Fruit fly (Drosophila melanogaster) whole organism, embryonic: ENCODE results near the gene CG17234.
A peak's percentile ranks its signal among the peaks of the same experiment; 100 is the strongest.

ENCODE experiments used
- CG10543 ChIP-seq: fragments of 200-800 bp; sonication (Bioruptor generic); optimal IDR thresholded peaks from 3 replicates; lab custom pipeline; 2017; ENCODE audit warnings: missing biosample characterization, mild to moderate bottlenecking, missing genetic modification characterization, moderate library complexity
- CG11504 ChIP-seq: fragments of 200-800 bp; sonication (Bioruptor generic); optimal IDR thresholded peaks from 3 replicates; lab custom pipeline; 2019; ENCODE audit warnings: missing biosample characterization, mild to moderate bottlenecking, missing genetic modification characterization, moderate library complexity
- CG12155 ChIP-seq: fragments of 200-800 bp; sonication (Bioruptor generic); optimal IDR thresholded peaks from 3 replicates; lab custom pipeline; 2016; ENCODE audit warnings: missing biosample characterization, missing genetic modification characterization
- CG12299 ChIP-seq: fragments of 200-800 bp; sonication (Bioruptor generic); optimal IDR thresholded peaks from 2 replicates; lab custom pipeline; 2018; ENCODE audit warnings: missing biosample characterization, mild to moderate bottlenecking, missing genetic modification characterization
- CG13624 ChIP-seq: fragments of 200-800 bp; sonication (Bioruptor generic); optimal IDR thresholded peaks from 2 replicates; lab custom pipeline; 2016; ENCODE audit warnings: missing biosample characterization, missing genetic modification characterization
- CG14667 ChIP-seq: fragments of 200-800 bp; sonication (Bioruptor generic); IDR thresholded peaks from 2 replicates; pipeline ENCODE4 v1.3.6; 2022; ENCODE audit warnings: missing biosample characterization, missing genetic modification characterization
- CG15479 ChIP-seq: fragments of 200-800 bp; sonication (Bioruptor generic); optimal IDR thresholded peaks from 3 replicates; lab custom pipeline; 2019; ENCODE audit warnings: missing biosample characterization, mild to moderate bottlenecking, missing genetic modification characterization, moderate library complexity
- CG16813 ChIP-seq: fragments of 200-800 bp; sonication (Bioruptor generic); IDR thresholded peaks from 3 replicates; pipeline ENCODE4 v1.3.6; 2022; ENCODE audit warnings: missing biosample characterization, missing genetic modification characterization; ENCODE audit not compliant: partially characterized antibody
- CG17359 ChIP-seq: fragments of 200-800 bp; sonication (Bioruptor generic); optimal IDR thresholded peaks from 3 replicates; lab custom pipeline; 2018; ENCODE audit warnings: missing biosample characterization, mild to moderate bottlenecking, missing genetic modification characterization, moderate library complexity
- CG2199 ChIP-seq: fragments of 200-800 bp; sonication (Bioruptor generic); IDR thresholded peaks from 3 replicates; pipeline ENCODE4 v1.3.6; 2022; ENCODE audit warnings: missing biosample characterization, missing genetic modification characterization
- CG2202 ChIP-seq: fragments of 200-800 bp; sonication (Bioruptor generic); optimal IDR thresholded peaks from 2 replicates; lab custom pipeline; 2018; ENCODE audit warnings: missing biosample characterization, mild to moderate bottlenecking, missing genetic modification characterization
- CG31224 ChIP-seq: fragments of 200-800 bp; sonication (Bioruptor generic); IDR thresholded peaks from 2 replicates; pipeline ENCODE4 v1.3.6; 2022; ENCODE audit warnings: missing biosample characterization, missing genetic modification characterization
- CG3726 ChIP-seq: fragments of 200-800 bp; sonication (Bioruptor generic); IDR thresholded peaks from 3 replicates; pipeline ENCODE4, ENCODE4 v1.3.6; 2022; ENCODE audit warnings: missing biosample characterization, missing genetic modification characterization
- CG4707 ChIP-seq: fragments of 200-800 bp; sonication (Bioruptor generic); optimal IDR thresholded peaks from 2 replicates; lab custom pipeline; 2018; ENCODE audit warnings: missing biosample characterization, mild to moderate bottlenecking, missing genetic modification characterization, moderate library complexity
- CG8089 ChIP-seq: fragments of 200-800 bp; sonication (Bioruptor generic); optimal IDR thresholded peaks from 3 replicates; lab custom pipeline; 2016; ENCODE audit warnings: missing biosample characterization, missing genetic modification characterization
- CG8290 ChIP-seq, 3 experiments: fragments of 200-800 bp; sonication (Bioruptor generic); optimal IDR thresholded peaks; 2 replicates each; lab custom pipeline; 2016 to 2019; ENCODE audit warnings: missing biosample characterization in 3 of 3, missing genetic modification characterization in 3 of 3, mild to moderate bottlenecking in 2 of 3, moderate library complexity in 1 of 3
- CG9932 ChIP-seq: fragments of 200-800 bp; sonication (Bioruptor generic); IDR thresholded peaks from 2 replicates; pipeline ENCODE4 v1.3.6; 2022; ENCODE audit warnings: missing biosample characterization, missing genetic modification characterization
- D ChIP-seq, 2 experiments: fragments of 200-800 bp in 1 of 2; fragments of >200 bp in 1 of 2; sonication (Bioruptor generic) in 1 of 2; optimal IDR thresholded peaks; 2 replicates in 1 of 2; 3 replicates in 1 of 2; lab custom pipeline; 2017; ENCODE audit warnings: mild to moderate bottlenecking in 1 of 2, missing biosample characterization in 1 of 2, missing genetic modification characterization in 1 of 2, missing genetic modification reagents in 1 of 2
- Dip2 ChIP-seq: fragments of 200-800 bp; sonication (Bioruptor generic); IDR thresholded peaks from 2 replicates; pipeline ENCODE4 v1.3.6; 2022; ENCODE audit warnings: missing biosample characterization, missing genetic modification characterization
- Drgx ChIP-seq: fragments of 200-800 bp; sonication (Bioruptor generic); IDR thresholded peaks from 2 replicates; pipeline ENCODE4 v1.3.6; 2022; ENCODE audit warnings: missing biosample characterization, missing genetic modification characterization
- Eip74EF ChIP-seq, 2 experiments: fragments of 200-800 bp in 1 of 2; fragments of >200 bp in 1 of 2; sonication (Bioruptor generic) in 1 of 2; optimal IDR thresholded peaks; 2 replicates each; lab custom pipeline; 2017 to 2019; ENCODE audit warnings: missing biosample characterization in 2 of 2, missing genetic modification characterization in 2 of 2, mild to moderate bottlenecking in 1 of 2, moderate library complexity in 1 of 2
- H2.0 ChIP-seq: fragments of 200-800 bp; sonication (Bioruptor generic); IDR thresholded peaks from 2 replicates; pipeline ENCODE4 v1.3.6; 2022; ENCODE audit warnings: missing biosample characterization, missing genetic modification characterization
- Hr3 ChIP-seq: fragments of 200-800 bp; sonication (Bioruptor generic); optimal IDR thresholded peaks from 3 replicates; lab custom pipeline; 2016; ENCODE audit warnings: missing biosample characterization, missing genetic modification characterization
- Hr78 ChIP-seq, 2 experiments: fragments of 200-800 bp in 1 of 2; fragments of >200 bp in 1 of 2; sonication (Bioruptor generic) in 1 of 2; optimal IDR thresholded peaks; 2 replicates each; lab custom pipeline; 2017 to 2019; ENCODE audit warnings: missing biosample characterization in 2 of 2, missing genetic modification characterization in 2 of 2, mild to moderate bottlenecking in 1 of 2, moderate library complexity in 1 of 2
- Mad ChIP-seq: fragments of 200-800 bp; sonication (Bioruptor generic); optimal IDR thresholded peaks from 2 replicates; lab custom pipeline; 2016; ENCODE audit warnings: missing biosample characterization, missing genetic modification characterization
- Opbp ChIP-seq: fragments of 200-800 bp; sonication (Bioruptor generic); IDR thresholded peaks from 3 replicates; pipeline ENCODE4 v1.3.6; 2022; ENCODE audit warnings: missing biosample characterization, missing genetic modification characterization; ENCODE audit not compliant: partially characterized antibody
- Sox100B ChIP-seq: fragments of 200-800 bp; sonication (Bioruptor generic); optimal IDR thresholded peaks from 3 replicates; lab custom pipeline; 2018; ENCODE audit warnings: missing biosample characterization, mild to moderate bottlenecking, missing genetic modification characterization
- al ChIP-seq: fragments of 200-800 bp; sonication (Bioruptor generic); IDR thresholded peaks from 2 replicates; pipeline ENCODE4 v1.3.6; 2022; ENCODE audit warnings: missing biosample characterization, missing genetic modification characterization
- ara ChIP-seq: fragments of 200-800 bp; sonication (Bioruptor generic); IDR thresholded peaks from 2 replicates; pipeline ENCODE4 v1.3.6; 2022; ENCODE audit warnings: missing biosample characterization, missing genetic modification characterization
- bowl ChIP-seq: fragments of 200-800 bp; sonication (Bioruptor generic); IDR thresholded peaks from 2 replicates; pipeline ENCODE4 v1.3.6; 2022; ENCODE audit warnings: missing biosample characterization, missing genetic modification characterization
- cato ChIP-seq: fragments of 200-800 bp; sonication (Bioruptor generic); optimal IDR thresholded peaks from 2 replicates; lab custom pipeline; 2016; ENCODE audit warnings: missing biosample characterization, missing genetic modification characterization, borderline replicate concordance
- crc ChIP-seq: fragments of 200-800 bp; sonication (Bioruptor generic); optimal IDR thresholded peaks from 2 replicates; lab custom pipeline; 2016; ENCODE audit warnings: missing biosample characterization, missing genetic modification characterization
- emc ChIP-seq: fragments of 200-800 bp; sonication (Bioruptor generic); optimal IDR thresholded peaks from 2 replicates; lab custom pipeline; 2016; ENCODE audit warnings: missing biosample characterization, missing genetic modification characterization
- ems ChIP-seq: fragments of 200-800 bp; sonication (Bioruptor generic); optimal IDR thresholded peaks from 3 replicates; lab custom pipeline; 2016; ENCODE audit warnings: missing biosample characterization, missing genetic modification characterization
- en ChIP-seq: fragments of 200-800 bp; sonication (Bioruptor generic); optimal IDR thresholded peaks from 2 replicates; lab custom pipeline; 2016; ENCODE audit warnings: missing biosample characterization, missing genetic modification characterization
- fd64A ChIP-seq: fragments of 200-800 bp; sonication (Bioruptor generic); optimal IDR thresholded peaks from 3 replicates; lab custom pipeline; 2018; ENCODE audit warnings: missing biosample characterization, mild to moderate bottlenecking, missing genetic modification characterization
- gcm2 ChIP-seq: fragments of 200-800 bp; sonication (Bioruptor generic); optimal IDR thresholded peaks from 2 replicates; lab custom pipeline; 2016; ENCODE audit warnings: missing biosample characterization, missing genetic modification characterization
- gem ChIP-seq: fragments of 200-800 bp; sonication (Bioruptor generic); optimal IDR thresholded peaks from 2 replicates; lab custom pipeline; 2019; ENCODE audit warnings: missing biosample characterization, mild to moderate bottlenecking, missing genetic modification characterization, moderate library complexity
- ham ChIP-seq: fragments of 200-800 bp; sonication (Bioruptor generic); IDR thresholded peaks from 2 replicates; pipeline ENCODE4 v1.3.6; 2022; ENCODE audit warnings: missing biosample characterization, missing genetic modification characterization
- her ChIP-seq: fragments of 200-800 bp; sonication (Bioruptor generic); optimal IDR thresholded peaks from 2 replicates; lab custom pipeline; 2016; ENCODE audit warnings: missing biosample characterization, missing genetic modification characterization
- kay ChIP-seq: fragments of 200-800 bp; sonication (Bioruptor generic); optimal IDR thresholded peaks from 2 replicates; lab custom pipeline; 2016; ENCODE audit warnings: missing biosample characterization, missing genetic modification characterization
- luna ChIP-seq: fragments of 200-800 bp; sonication (Bioruptor generic); optimal IDR thresholded peaks from 2 replicates; lab custom pipeline; 2016; ENCODE audit warnings: missing biosample characterization, missing genetic modification characterization
- mirr ChIP-seq: fragments of 200-800 bp; sonication (Bioruptor generic); optimal IDR thresholded peaks from 3 replicates; lab custom pipeline; 2018; ENCODE audit warnings: missing biosample characterization, mild to moderate bottlenecking, missing genetic modification characterization
- pho ChIP-seq: fragments of 200-800 bp; sonication (Bioruptor generic); optimal IDR thresholded peaks from 2 replicates; lab custom pipeline; 2016; ENCODE audit warnings: missing biosample characterization, missing genetic modification characterization
- pzg ChIP-seq: fragments of 200-800 bp; sonication (Bioruptor generic); optimal IDR thresholded peaks from 3 replicates; lab custom pipeline; 2018; ENCODE audit warnings: missing biosample characterization, mild to moderate bottlenecking, missing genetic modification characterization, moderate library complexity
- schlank ChIP-seq: fragments of 200-800 bp; sonication (Bioruptor generic); optimal IDR thresholded peaks from 2 replicates; lab custom pipeline; 2018; ENCODE audit warnings: missing biosample characterization, mild to moderate bottlenecking, missing genetic modification characterization
- sd ChIP-seq: fragments of 200-800 bp; sonication (Bioruptor generic); optimal IDR thresholded peaks from 3 replicates; lab custom pipeline; 2018; ENCODE audit warnings: missing biosample characterization, mild to moderate bottlenecking, missing genetic modification characterization, moderate library complexity
- sr ChIP-seq: fragments of 200-800 bp; sonication (Bioruptor generic); IDR thresholded peaks from 3 replicates; pipeline ENCODE4 v1.3.6; 2022; ENCODE audit warnings: missing biosample characterization, missing genetic modification characterization
- zen ChIP-seq: fragments of 200-800 bp; sonication (Bioruptor generic); optimal IDR thresholded peaks from 3 replicates; lab custom pipeline; 2018; ENCODE audit warnings: missing biosample characterization, mild to moderate bottlenecking, missing genetic modification characterization, moderate library complexity

CG17234 gene

dm6 chr2L:2228179-2228849 is 24.5 kb upstream of the CG17234 start (continued):
- no peak for TF ChIP-seq CG8290 (GFP tag; optimal IDR thresholded peaks at IDR 0.05; lab: Kevin White, UChicago)
- peak in 1 of 2 experiments; percentile 37 for TF ChIP-seq CG8290 (tag; optimal IDR thresholded peaks at IDR 0.05; lab: Kevin White, UChicago)
- no peak for TF ChIP-seq ham (GFP tag; lab: Robert Waterston, UW)
- no peak for TF ChIP-seq CG14667 (GFP tag; lab: Robert Waterston, UW)
- TF ChIP-seq Hr3 (GFP tag; lab: Kevin White, UChicago), result no peak
- TF ChIP-seq ara, result peak; percentile 18; the same call in 1 of the 2 replicates
- TF ChIP-seq CG8089 (GFP tag; lab: Kevin White, UChicago), result no peak
- no peak for TF ChIP-seq H2.0
- no peak for TF ChIP-seq CG31224 (GFP tag; lab: Robert Waterston, UW)
- no peak for TF ChIP-seq CG2202
- 0 out of 2 replicates have a peak, but pooled peaks have one; percentile 23 for TF ChIP-seq Drgx (GFP tag; lab: Robert Waterston, UW)
- TF ChIP-seq mirr (GFP tag; lab: Kevin White, UChicago), result peak; percentile 57
- TF ChIP-seq Dip2, result no peak
- TF ChIP-seq CG2199 (GFP tag; lab: Robert Waterston, UW), result peak; percentile 32; the same call in 1 of the 3 replicates
- no peak for TF ChIP-seq cato (GFP tag; lab: Kevin White, UChicago)
- TF ChIP-seq gcm2, result no peak
- peak; percentile 30 for TF ChIP-seq CG15479
- no peak for TF ChIP-seq CG16813 (GFP tag; lab: Robert Waterston, UW)
- TF ChIP-seq Sox100B (GFP tag; lab: Kevin White, UChicago), result no peak
- TF ChIP-seq zen (tag; lab: Kevin White, UChicago), result no peak
- TF ChIP-seq CG17359, result no peak
- TF ChIP-seq CG9932 (GFP tag; lab: Robert Waterston, UW), result 0 out of 2 replicates have a peak, but pooled peaks have one; percentile 10
- TF ChIP-seq D (optimal IDR thresholded peaks at IDR 0.05; lab: Kevin White, UChicago), result no peak
- TF ChIP-seq D (GFP tag; optimal IDR thresholded peaks at IDR 0.05; lab: Kevin White, UChicago), result no peak
- TF ChIP-seq pzg (GFP tag; lab: Kevin White, UChicago), result no peak
- TF ChIP-seq gem, result no peak
- no peak for TF ChIP-seq luna (GFP tag; lab: Kevin White, UChicago)
- no peak for TF ChIP-seq kay
- TF ChIP-seq CG3726, result no peak
- TF ChIP-seq Eip74EF (GFP tag; optimal IDR thresholded peaks at IDR 0.05; lab: Kevin White, UChicago), result no peak
- no peak for TF ChIP-seq CG12155 (GFP tag; lab: Kevin White, UChicago)
- no peak for TF ChIP-seq her
- no peak for TF ChIP-seq schlank (tag; lab: Kevin White, UChicago)
- no peak for TF ChIP-seq CG10543
- no peak for TF ChIP-seq CG12299 (tag; lab: Kevin White, UChicago)
- no peak for TF ChIP-seq al (GFP tag; lab: Robert Waterston, UW)
- TF ChIP-seq en (GFP tag; lab: Kevin White, UChicago), result no peak
- no peak for TF ChIP-seq CG13624 (GFP tag; lab: Kevin White, UChicago)
- TF ChIP-seq ems, result no peak
- TF ChIP-seq crc, result no peak
- TF ChIP-seq CG11504 (tag; lab: Kevin White, UChicago), result no peak
- TF ChIP-seq sr, result peak; percentile 60; the same call in 2 of the 3 replicates
- no peak for TF ChIP-seq bowl (GFP tag; lab: Robert Waterston, UW)
- TF ChIP-seq Hr78 (GFP tag; optimal IDR thresholded peaks at IDR 0.05; lab: Kevin White, UChicago), result no peak
- no peak for TF ChIP-seq Opbp (GFP tag; lab: Robert Waterston, UW)
- TF ChIP-seq sd (tag; lab: Kevin White, UChicago), result peak; percentile 34
- TF ChIP-seq fd64A (GFP tag; lab: Kevin White, UChicago), result no peak
- no peak for TF ChIP-seq emc (GFP tag; lab: Kevin White, UChicago)
- TF ChIP-seq CG4707, result peak; percentile 16
- TF ChIP-seq pho, result no peak
- no peak for TF ChIP-seq Mad (GFP tag; lab: Kevin White, UChicago)
